Fruit fly (Drosophila melanogaster) whole organism, prepupa: Measurements from ENCODE around the gene Ser.

Experiments
- CG10631 ChIP-seq: fragments of 200-800 bp; sonication (Bioruptor generic); optimal IDR thresholded peaks from 2 replicates; lab custom pipeline; 2016; ENCODE audit warnings: missing biosample characterization, missing genetic modification characterization
- CG34406 ChIP-seq: fragments of 200-800 bp; sonication (Bioruptor generic); optimal IDR thresholded peaks from 3 replicates; lab custom pipeline; 2016; ENCODE audit warnings: missing biosample characterization, missing genetic modification characterization
- dac ChIP-seq: fragments of 200-800 bp; sonication (Bioruptor generic); optimal IDR thresholded peaks from 2 replicates; lab custom pipeline; 2017; ENCODE audit warnings: missing biosample characterization, mild to moderate bottlenecking, missing genetic modification characterization
- esn ChIP-seq: fragments of 200-800 bp; sonication (Bioruptor generic); optimal IDR thresholded peaks from 2 replicates; lab custom pipeline; 2016; ENCODE audit warnings: missing biosample characterization, mild to moderate bottlenecking, missing genetic modification characterization, moderate library complexity

dm6 chr3R:27225490-27225889 lies 31.4 kb upstream of the Ser start:
- no peak for TF ChIP-seq CG10631 (GFP tag; lab: Kevin White, UChicago)
- TF ChIP-seq esn (GFP tag; lab: Kevin White, UChicago) = no peak
- no peak for TF ChIP-seq CG34406
- no peak for TF ChIP-seq dac (GFP tag; lab: Kevin White, UChicago)
